Fruit fly (Drosophila melanogaster) Kc167 (cell line): ENCODE results near the gene CG9240.

Experiments
- Myc ChIP-seq: fragments of >200 bp; optimal IDR thresholded peaks from 2 replicates; lab custom pipeline; 2017; ENCODE audit warnings: missing external identifiers
- Sin3A ChIP-seq: fragments of >200 bp; optimal IDR thresholded peaks from 2 replicates; lab custom pipeline; 2018; ENCODE audit warnings: missing external identifiers
- h ChIP-seq: fragments of >200 bp; optimal IDR thresholded peaks from 3 replicates; lab custom pipeline; 2018; ENCODE audit warnings: missing external identifiers
- insv ChIP-seq: fragments of >200 bp; optimal IDR thresholded peaks from 3 replicates; lab custom pipeline; 2018; ENCODE audit warnings: missing external identifiers
- psq ChIP-seq: fragments of >200 bp; optimal IDR thresholded peaks from 2 replicates; lab custom pipeline; 2017; ENCODE audit warnings: missing external identifiers
- ttk ChIP-seq: sonication (Bioruptor generic); optimal IDR thresholded peaks from 2 replicates; lab custom pipeline; 2017; ENCODE audit warnings: missing external identifiers

CG9240 gene

dm6 chrX:15701047-15701446, at the start of gene CG9240:
TSS of gene CG9240 (minus strand) at chrX:15701259.
- no peak for TF ChIP-seq Myc (lab: Kevin White, UChicago)

dm6 chrX:15748945-15749344, 47.9 kb upstream of the CG9240 start, which contains the start of gene Mvd:
TSS of gene Mvd (plus strand) at chrX:15749166.
- TF ChIP-seq ttk (lab: Kevin White, UChicago) (no peak), Sin3A (lab: Kevin White, UChicago) (no peak), h (no peak), Myc (lab: Kevin White, UChicago) (no peak), psq (lab: Kevin White, UChicago) (no peak)

DNA sequence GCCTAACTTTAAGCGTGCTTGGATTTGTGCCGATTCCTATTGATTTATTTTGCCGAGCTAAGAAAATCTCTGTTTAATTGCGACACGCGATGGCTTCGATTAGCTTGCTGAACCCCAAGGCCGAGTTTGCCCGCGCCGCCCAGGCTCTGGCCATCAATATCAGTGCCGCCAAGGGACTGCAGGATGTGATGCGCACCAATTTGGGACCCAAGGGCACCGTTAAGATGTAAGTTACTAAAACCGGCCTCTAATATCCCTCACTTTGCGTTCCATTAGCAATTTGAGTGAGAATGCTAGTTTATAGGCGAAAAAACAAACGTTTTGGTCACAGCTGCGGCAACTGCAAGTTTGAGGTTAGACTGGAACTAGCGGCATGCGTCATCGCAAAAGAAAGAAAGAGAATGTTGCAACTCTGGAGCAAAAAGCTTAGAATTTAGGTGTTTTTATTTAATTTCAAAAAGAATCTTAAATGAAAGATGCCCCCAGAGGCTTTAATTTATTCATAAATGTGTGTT, 45.7 kb upstream of the CG9240 start:
- no peak for TF ChIP-seq Myc (lab: Kevin White, UChicago)

dm6 chrX:15745905-15746681, 45.0 kb upstream of the CG9240 start, which contains the start of the genes CG8944 and CCT6:
TSS of gene CG8944 (minus strand) at chrX:15746231.
TSS of gene CCT6 (plus strand) at chrX:15746648.
- TF ChIP-seq Myc (lab: Kevin White, UChicago) (no peak), Sin3A (lab: Kevin White, UChicago) (no peak), ttk (lab: Kevin White, UChicago) (no peak), psq (lab: Kevin White, UChicago) (no peak), insv (lab: Kevin White, UChicago) (no peak), h (no peak)

- TF ChIP-seq insv (lab: Kevin White, UChicago) (no peak), psq (lab: Kevin White, UChicago) (no peak), Myc (lab: Kevin White, UChicago) (no peak), h (no peak), ttk (lab: Kevin White, UChicago) (no peak), Sin3A (lab: Kevin White, UChicago) (no peak)
Measured at dm6 chrX:15740881-15741280, 39.8 kb upstream of the CG9240 start.

- TF ChIP-seq insv (lab: Kevin White, UChicago), result no peak
- TF ChIP-seq Myc (lab: Kevin White, UChicago), result no peak
- no peak for TF ChIP-seq ttk (lab: Kevin White, UChicago)
- TF ChIP-seq psq (lab: Kevin White, UChicago), result no peak
- TF ChIP-seq Sin3A (lab: Kevin White, UChicago), result no peak
Measured at dm6 chrX:15740288-15740726, 39.2 kb upstream of the CG9240 start.

dm6 chrX:15738890-15739550, 38.0 kb upstream of the CG9240 start, which contains the start of the genes CG11679 and CG8206:
TSS of gene CG11679 (minus strand) at chrX:15738954.
TSS of gene CG8206 (plus strand) at chrX:15739230.
- TF ChIP-seq insv (lab: Kevin White, UChicago) (no peak), Sin3A (lab: Kevin White, UChicago) (no peak), Myc (lab: Kevin White, UChicago) (no peak), ttk (lab: Kevin White, UChicago) (no peak), psq (lab: Kevin White, UChicago) (no peak), h (no peak)

dm6 chrX:15737110-15737509, 36.1 kb upstream of the CG9240 start, which contains the start of gene Arp6:
TSS of gene Arp6 (minus strand) at chrX:15737120.
- TF ChIP-seq ttk (lab: Kevin White, UChicago) (no peak), Sin3A (lab: Kevin White, UChicago) (no peak), Myc (lab: Kevin White, UChicago) (no peak), psq (lab: Kevin White, UChicago) (no peak), insv (lab: Kevin White, UChicago) (no peak), h (no peak)

DNA sequence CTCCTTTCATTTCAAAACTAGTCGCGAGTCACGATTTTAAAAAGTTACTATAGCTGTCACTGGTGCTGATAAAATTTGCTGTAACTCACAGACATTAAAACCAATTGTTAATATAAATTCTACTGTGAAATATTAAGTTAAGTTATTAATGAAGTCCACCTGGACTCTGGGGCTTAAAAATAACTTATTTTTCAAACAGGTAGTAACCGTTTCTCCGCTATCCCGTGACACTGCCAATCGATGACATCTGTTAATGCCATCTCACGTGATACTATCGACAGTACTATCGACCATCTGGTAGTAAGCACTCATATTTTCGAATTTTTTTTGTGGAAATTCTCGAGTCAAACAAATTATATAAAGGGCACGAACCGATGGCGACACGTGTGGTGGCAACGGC, 32.9 kb upstream of the CG9240 start, which contains the start of the genes CG12379 and MagR:
Gene CG12379, minus strand, starts transcription at position 2 of the 400 bp plus-strand sequence.
Gene MagR, plus strand, starts transcription at position 276 of the 400 bp plus-strand sequence.
- TF ChIP-seq h (no peak), insv (lab: Kevin White, UChicago) (no peak), Sin3A (lab: Kevin White, UChicago) (no peak), psq (lab: Kevin White, UChicago) (no peak), ttk (lab: Kevin White, UChicago) (no peak), Myc (lab: Kevin White, UChicago) (no peak)

DNA sequence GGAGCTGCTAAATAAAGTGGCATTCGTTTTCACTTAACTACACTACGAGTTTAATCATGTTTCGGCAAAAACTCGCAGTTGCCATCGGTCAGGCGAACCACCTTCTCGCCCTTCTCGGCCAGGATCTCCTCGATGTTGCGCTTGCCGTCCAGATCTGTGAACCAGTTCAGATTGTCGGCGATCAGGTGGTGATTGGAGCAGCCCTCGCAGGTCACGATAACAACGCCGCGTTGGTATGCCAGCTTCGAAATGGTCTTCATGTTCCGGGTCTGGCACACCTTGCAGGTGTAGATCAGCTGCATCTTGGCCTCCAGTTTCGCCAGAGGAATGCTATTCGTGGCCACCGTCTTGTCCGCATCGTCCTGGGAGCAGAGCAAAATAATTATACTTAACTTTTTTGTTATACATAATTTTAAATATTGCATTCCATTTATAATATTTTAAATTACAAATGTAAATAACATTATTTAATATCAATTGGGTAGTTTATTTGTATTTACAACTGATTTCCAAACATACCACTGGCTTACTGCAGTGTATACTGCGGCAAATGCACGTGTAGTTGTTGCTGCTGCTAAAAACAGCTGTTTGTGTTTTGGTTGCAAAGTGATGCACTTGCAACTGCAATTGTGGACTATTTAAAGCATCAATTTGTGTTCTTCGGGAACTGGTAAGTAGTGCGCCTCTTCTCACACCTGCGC, 32.3 kb upstream of the CG9240 start:
- no peak for TF ChIP-seq ttk (lab: Kevin White, UChicago)
- TF ChIP-seq insv (lab: Kevin White, UChicago), result no peak
- TF ChIP-seq h, result no peak
- TF ChIP-seq psq (lab: Kevin White, UChicago), result no peak
- TF ChIP-seq Sin3A (lab: Kevin White, UChicago), result no peak
- no peak for TF ChIP-seq Myc (lab: Kevin White, UChicago)

DNA sequence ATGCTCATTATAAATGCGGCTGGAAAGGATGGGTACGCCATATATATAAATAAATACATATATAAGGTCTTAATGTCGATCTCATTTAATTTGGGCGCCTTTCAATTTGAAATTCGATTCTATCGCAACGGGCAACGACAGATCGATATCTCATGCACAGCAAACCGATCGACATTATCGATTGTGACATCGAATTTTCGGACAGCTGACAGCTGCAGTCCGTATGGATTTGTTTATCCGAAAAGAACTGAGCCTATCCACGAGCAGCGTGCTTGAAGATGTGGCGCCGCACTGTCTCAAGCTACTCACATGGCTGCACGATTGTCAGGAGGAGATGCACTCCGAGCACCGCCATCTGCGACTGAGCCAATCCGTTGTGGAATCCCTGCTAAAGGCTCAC, 30.9 kb upstream of the CG9240 start, which contains the start of gene CG8191:
Gene CG8191, plus strand, starts transcription at position 211 of the 400 bp plus-strand sequence.
- TF ChIP-seq psq (lab: Kevin White, UChicago) (no peak), Myc (lab: Kevin White, UChicago) (no peak), Sin3A (lab: Kevin White, UChicago) (no peak), h (no peak), insv (lab: Kevin White, UChicago) (no peak), ttk (lab: Kevin White, UChicago) (no peak)
